Worm (Caenorhabditis elegans) whole organism, L4 larva: ENCODE data around the gene K12H6.5.

Experiments
- Y5F2A.4 ChIP-seq: fragments of 200-800 bp; sonication (Bioruptor generic); optimal IDR thresholded peaks from 2 replicates; lab custom pipeline; 2018; ENCODE audit warnings: mild to moderate bottlenecking, missing genetic modification characterization, missing compliant biosample characterization
- aha-1 ChIP-seq: fragments of 150-350 bp; peaks from one replicate; lab custom pipeline; 2014; ENCODE audit warnings: missing biosample characterization, missing genetic modification characterization
- aly-2 ChIP-seq: sonication (generic microtip); optimal IDR thresholded peaks from 2 replicates; lab custom pipeline; 2018; ENCODE audit warnings: missing biosample characterization, missing genetic modification characterization
- daf-12 ChIP-seq: fragments of 150-350 bp; optimal IDR thresholded peaks from 2 replicates; lab custom pipeline; 2014; ENCODE audit warnings: missing biosample characterization, missing genetic modification reagents, missing genetic modification characterization
- dpl-1 ChIP-seq: fragments of 150-350 bp; optimal IDR thresholded peaks from 2 replicates; lab custom pipeline; 2014; ENCODE audit warnings: missing biosample characterization, missing genetic modification reagents, missing genetic modification characterization
- hlh-30 ChIP-seq: sonication (generic microtip); optimal IDR thresholded peaks from 2 replicates; lab custom pipeline; 2017; ENCODE audit warnings: antibody characterized with exemption, mild to moderate bottlenecking, missing genetic modification characterization, missing compliant biosample characterization; ENCODE audit not compliant: insufficient read depth
- lin-39 ChIP-seq: fragments of 150-350 bp; optimal IDR thresholded peaks from 2 replicates; lab custom pipeline; 2014; ENCODE audit warnings: missing biosample characterization, missing genetic modification reagents, missing genetic modification characterization
- lir-3 ChIP-seq: sonication (generic microtip); optimal IDR thresholded peaks from 2 replicates; lab custom pipeline; 2016; ENCODE audit warnings: mild to moderate bottlenecking, missing genetic modification characterization, missing compliant biosample characterization
- mdl-1 ChIP-seq, 2 experiments: fragments of 150-350 bp in 1 of 2; sonication (generic microtip) in 1 of 2; optimal IDR thresholded peaks; 2 replicates each; lab custom pipeline; 2014 to 2017; ENCODE audit warnings: missing biosample characterization in 2 of 2, missing genetic modification characterization in 2 of 2
- mxl-2 ChIP-seq: fragments of 200-800 bp; sonication (Bioruptor generic); conservative IDR thresholded peaks from 2 replicates; pipeline ENCODE4 v1.3.6; 2022; ENCODE audit warnings: missing genetic modification reagents, missing genetic modification characterization, missing compliant biosample characterization
- nhr-76 ChIP-seq: fragments of 150-350 bp; optimal IDR thresholded peaks from 2 replicates; lab custom pipeline; 2014; ENCODE audit warnings: missing biosample characterization, missing genetic modification characterization
- spr-3 ChIP-seq: fragments of 200-800 bp; sonication (Bioruptor generic); optimal IDR thresholded peaks from 2 replicates; lab custom pipeline; 2018; ENCODE audit warnings: mild to moderate bottlenecking, missing genetic modification characterization, missing compliant biosample characterization

ce11 chrII:2827859-2828403, 2.0 kb upstream of the K12H6.5 start, which contains the start of gene K12H6.8:
- TF ChIP-seq lir-3 (no peak), mdl-1 (tag; optimal IDR thresholded peaks at IDR 0.05; lab: Kevin White, UChicago) (no peak), aly-2 (tag; lab: Kevin White, UChicago) (no peak), nhr-76 (tag; lab: Kevin White, UChicago) (no peak), aha-1 (tag; lab: Kevin White, UChicago) (no peak), spr-3 (GFP tag; lab: Kevin White, UChicago) (no peak), hlh-30 (no peak), Y5F2A.4 (no peak), lin-39 (no peak), dpl-1 (GFP tag; lab: Kevin White, UChicago) (no peak), mxl-2 (GFP tag; lab: Robert Waterston, UW) (no peak), daf-12 (tag; lab: Kevin White, UChicago) (no peak)
